Fruit fly (Drosophila melanogaster) whole organism, prepupa: ENCODE data around the gene CG14961.

Experiments used
- Blimp-1 ChIP-seq: fragments of 200-800 bp; sonication (Bioruptor generic); optimal IDR thresholded peaks from 3 replicates; lab custom pipeline; 2017; ENCODE audit warnings: missing biosample characterization, missing genetic modification characterization, mild to moderate bottlenecking, moderate library complexity, missing genetic modification reagents
- CG10669 ChIP-seq: fragments of 200-800 bp; sonication (Bioruptor generic); optimal IDR thresholded peaks from 3 replicates; lab custom pipeline; 2018; ENCODE audit warnings: missing biosample characterization, mild to moderate bottlenecking, missing genetic modification characterization, moderate library complexity
- CG11762 ChIP-seq: fragments of 200-800 bp; sonication (Bioruptor generic); optimal IDR thresholded peaks from 3 replicates; lab custom pipeline; 2016; ENCODE audit warnings: missing biosample characterization, missing genetic modification characterization; ENCODE audit not compliant: insufficient read depth
- CG11902 ChIP-seq: fragments of 200-800 bp; sonication (Bioruptor generic); optimal IDR thresholded peaks from 3 replicates; lab custom pipeline; 2016; ENCODE audit warnings: missing biosample characterization, missing genetic modification characterization
- CG15336 ChIP-seq: fragments of 200-800 bp; sonication (Bioruptor generic); IDR thresholded peaks from 2 replicates; pipeline ENCODE4 v1.3.6; 2022; ENCODE audit warnings: missing biosample characterization, missing genetic modification characterization
- CG3032 ChIP-seq: fragments of 200-800 bp; optimal IDR thresholded peaks from 2 replicates; lab custom pipeline; 2019; ENCODE audit warnings: missing biosample characterization, mild to moderate bottlenecking, missing genetic modification characterization, moderate library complexity
- CG31627 ChIP-seq: fragments of 200-800 bp; sonication (Bioruptor generic); optimal IDR thresholded peaks from 3 replicates; lab custom pipeline; 2016; ENCODE audit warnings: missing biosample characterization, missing genetic modification characterization
- CG32006 ChIP-seq: fragments of 200-800 bp; sonication (Bioruptor generic); optimal IDR thresholded peaks from 3 replicates; lab custom pipeline; 2017; ENCODE audit warnings: missing biosample characterization, mild to moderate bottlenecking, missing genetic modification characterization
- CG4318 ChIP-seq: fragments of 200-800 bp; sonication (Bioruptor generic); optimal IDR thresholded peaks from 3 replicates; lab custom pipeline; 2017; ENCODE audit warnings: missing biosample characterization, mild to moderate bottlenecking, missing genetic modification characterization
- CG6163 ChIP-seq: fragments of 200-800 bp; sonication (Bioruptor generic); IDR thresholded peaks from 3 replicates; pipeline ENCODE4 v1.3.6; 2022; ENCODE audit warnings: missing biosample characterization, missing genetic modification characterization
- CG6276 ChIP-seq: fragments of 200-800 bp; sonication (Bioruptor generic); optimal IDR thresholded peaks from 2 replicates; lab custom pipeline; 2017; ENCODE audit warnings: missing biosample characterization, mild to moderate bottlenecking, missing genetic modification characterization
- CG9139 ChIP-seq: fragments of 200-800 bp; sonication (Bioruptor generic); optimal IDR thresholded peaks from 3 replicates; lab custom pipeline; 2017; ENCODE audit warnings: missing biosample characterization, mild to moderate bottlenecking, missing genetic modification characterization
- Eip78C ChIP-seq: fragments of 200-800 bp; sonication (Bioruptor generic); peaks from one replicate; lab custom pipeline; 2016; ENCODE audit warnings: missing biosample characterization, missing genetic modification characterization
- Eip93F ChIP-seq: fragments of 200-800 bp; sonication (Bioruptor generic); optimal IDR thresholded peaks from 2 replicates; lab custom pipeline; 2016; ENCODE audit warnings: missing biosample characterization, mild to moderate bottlenecking, missing genetic modification characterization
- Gug ChIP-seq: fragments of 200-800 bp; sonication (Bioruptor generic); IDR thresholded peaks from 2 replicates; pipeline ENCODE4 v1.3.6; 2022; ENCODE audit warnings: missing biosample characterization, missing genetic modification characterization
- Hr39 ChIP-seq: fragments of 200-800 bp; sonication (Bioruptor generic); optimal IDR thresholded peaks from 2 replicates; lab custom pipeline; 2016; ENCODE audit warnings: missing biosample characterization, missing genetic modification characterization
- OdsH ChIP-seq: fragments of 200-800 bp; sonication (Bioruptor generic); optimal IDR thresholded peaks from 3 replicates; lab custom pipeline; 2016; ENCODE audit warnings: missing biosample characterization, missing genetic modification characterization
- Sox14 ChIP-seq: fragments of 200-800 bp; sonication (Bioruptor generic); optimal IDR thresholded peaks from 3 replicates; lab custom pipeline; 2016; ENCODE audit warnings: missing biosample characterization, missing genetic modification characterization
- Sox15 ChIP-seq: fragments of 200-800 bp; sonication (Bioruptor generic); optimal IDR thresholded peaks from 3 replicates; lab custom pipeline; 2016; ENCODE audit warnings: missing biosample characterization, missing genetic modification characterization
- achi ChIP-seq: fragments of 200-800 bp; sonication (Bioruptor generic); optimal IDR thresholded peaks from 3 replicates; lab custom pipeline; 2016; ENCODE audit warnings: missing biosample characterization, missing genetic modification characterization
- cyc ChIP-seq: fragments of 200-800 bp; sonication (Bioruptor generic); optimal IDR thresholded peaks from 3 replicates; lab custom pipeline; 2016; ENCODE audit warnings: missing biosample characterization, missing genetic modification characterization
- dac ChIP-seq: fragments of 200-800 bp; sonication (Bioruptor generic); optimal IDR thresholded peaks from 2 replicates; lab custom pipeline; 2017; ENCODE audit warnings: missing biosample characterization, mild to moderate bottlenecking, missing genetic modification characterization
- eg ChIP-seq: fragments of 200-800 bp; sonication (Bioruptor generic); IDR thresholded peaks from 3 replicates; pipeline ENCODE4 v1.3.6; 2022; ENCODE audit warnings: missing biosample characterization, missing genetic modification characterization
- fkh ChIP-seq: fragments of 200-800 bp; sonication (Bioruptor generic); optimal IDR thresholded peaks from 3 replicates; lab custom pipeline; 2017; ENCODE audit warnings: missing biosample characterization, mild to moderate bottlenecking, missing genetic modification characterization, moderate library complexity
- lz ChIP-seq: fragments of 200-800 bp; sonication (Bioruptor generic); optimal IDR thresholded peaks from 3 replicates; lab custom pipeline; 2016; ENCODE audit warnings: missing biosample characterization, missing genetic modification characterization
- salr ChIP-seq, 2 experiments: fragments of 200-800 bp; sonication (Bioruptor generic); optimal IDR thresholded peaks; 3 replicates each; lab custom pipeline; 2016 to 2018; ENCODE audit warnings: missing biosample characterization in 2 of 2, missing genetic modification characterization in 2 of 2, mild to moderate bottlenecking in 1 of 2
- topi ChIP-seq: fragments of 200-800 bp; sonication (Bioruptor generic); optimal IDR thresholded peaks from 3 replicates; lab custom pipeline; 2016; ENCODE audit warnings: missing biosample characterization, missing genetic modification characterization
- vri ChIP-seq: fragments of 200-800 bp; sonication (Bioruptor generic); optimal IDR thresholded peaks from 3 replicates; lab custom pipeline; 2016; ENCODE audit warnings: missing biosample characterization, mild to moderate bottlenecking, missing genetic modification characterization

Gene CG14961

dm6 chr3L:3303534-3304459 lies 26.1 kb upstream of the CG14961 start, which contains the start of gene ZnT63C (continued):
- peak; percentile 41 for TF ChIP-seq vri (GFP tag; lab: Kevin White, UChicago)
- peak; percentile 46; the same call in 2 of the 3 replicates for TF ChIP-seq eg
- TF ChIP-seq Eip78C, result peak; percentile 69
- 0 out of 2 replicates have a peak, but pooled peaks have one; percentile 14 for TF ChIP-seq Gug (GFP tag; lab: Robert Waterston, UW)
- TF ChIP-seq lz, result peak; percentile 39
- TF ChIP-seq achi (GFP tag; lab: Kevin White, UChicago), result no peak
- peak; percentile 38 for TF ChIP-seq CG31627 (GFP tag; lab: Kevin White, UChicago)
- TF ChIP-seq CG4318 (GFP tag; lab: Kevin White, UChicago), result no peak
- TF ChIP-seq CG10669 (GFP tag; lab: Kevin White, UChicago), result peak; percentile 64
- TF ChIP-seq Blimp-1 (GFP tag; lab: Kevin White, UChicago), result no peak
- peak; percentile 4 for TF ChIP-seq CG11902
- TF ChIP-seq Sox14, result peak; percentile 48
- peak; percentile 38 for TF ChIP-seq CG6276 (GFP tag; lab: Kevin White, UChicago)
- 0 out of 2 replicates have a peak, but pooled peaks have one; percentile 18 for TF ChIP-seq CG15336 (GFP tag; lab: Robert Waterston, UW)
- peak; percentile 16 for TF ChIP-seq OdsH
- no peak for TF ChIP-seq dac (GFP tag; lab: Kevin White, UChicago)
- TF ChIP-seq Eip93F, result no peak
- TF ChIP-seq CG6163 (GFP tag; lab: Robert Waterston, UW), result peak; percentile 43; the same call in 2 of the 3 replicates

DNA sequence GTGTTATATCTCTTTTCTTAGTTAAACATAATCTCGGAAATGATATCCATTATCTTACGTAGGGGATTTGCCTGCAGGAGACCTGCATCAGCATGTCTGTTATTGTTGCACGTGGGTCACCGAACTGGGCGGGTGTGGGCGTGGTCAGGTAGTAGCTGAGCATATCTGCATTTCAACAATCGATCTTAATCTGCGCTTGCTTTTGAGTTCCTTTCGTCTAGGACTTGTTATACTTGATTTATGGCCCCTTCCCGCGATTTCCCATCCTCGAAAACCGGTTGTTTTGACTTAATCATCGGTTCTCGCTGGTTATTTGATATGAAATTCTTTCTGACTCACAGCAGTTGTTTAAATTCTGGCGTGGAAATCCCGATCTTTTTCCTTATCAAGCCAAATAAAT lies 25.1 kb upstream of the CG14961 start:
- TF ChIP-seq OdsH (no peak), Hr39 (GFP tag; lab: Kevin White, UChicago) (no peak), CG32006 (GFP tag; lab: Kevin White, UChicago) (no peak), lz (no peak), Gug (GFP tag; lab: Robert Waterston, UW) (no peak)

DNA sequence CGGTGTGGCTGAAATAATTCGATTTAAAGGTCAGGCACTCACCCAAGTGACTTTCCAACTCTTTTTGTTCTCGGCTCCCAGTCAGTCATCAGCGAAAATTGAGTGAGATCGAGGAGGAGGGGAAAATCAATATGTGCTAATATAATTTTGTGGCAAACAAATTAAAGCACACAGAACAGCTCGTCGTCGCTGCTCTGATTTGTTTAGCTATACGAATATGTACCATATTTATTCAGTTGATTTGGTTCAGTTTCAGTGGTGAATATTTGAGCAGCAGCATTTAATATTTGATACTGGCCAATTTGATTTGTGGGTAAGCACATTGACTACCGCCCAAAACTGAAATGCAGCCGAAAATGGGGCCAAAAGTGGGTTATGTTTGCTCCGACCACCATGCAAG lies 24.4 kb upstream of the CG14961 start:
- no peak for TF ChIP-seq salr (GFP tag; optimal IDR thresholded peaks at IDR 0.05; lab: Kevin White, UChicago)
- peak; percentile 84 for TF ChIP-seq fkh (GFP tag; lab: Kevin White, UChicago)
- TF ChIP-seq, all 60 proteins: peak for 1

DNA sequence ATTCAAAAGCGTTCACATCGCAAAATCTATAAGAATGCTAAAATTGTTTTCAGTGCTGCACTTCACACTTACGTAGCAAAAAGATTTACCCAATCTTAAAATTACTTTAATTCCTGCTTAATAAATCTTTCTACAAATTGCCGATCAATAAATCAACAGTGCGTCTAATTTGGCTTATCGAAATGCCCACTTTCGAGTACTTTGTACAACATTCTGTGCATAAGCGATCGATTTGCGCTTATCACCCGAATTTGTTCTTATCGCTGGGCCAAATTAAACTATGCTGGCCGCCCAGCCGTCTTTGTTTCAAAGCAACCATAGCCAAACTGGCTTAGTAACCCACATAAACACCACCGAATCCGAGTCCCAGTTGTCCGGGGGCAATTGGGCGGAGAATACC lies 23.3 kb upstream of the CG14961 start:
- TF ChIP-seq salr (GFP tag; optimal IDR thresholded peaks at IDR 0.05; lab: Kevin White, UChicago) (no peak), cyc (GFP tag; lab: Kevin White, UChicago) (no peak), CG31627 (GFP tag; lab: Kevin White, UChicago) (no peak), Sox15 (GFP tag; lab: Kevin White, UChicago) (no peak), CG11762 (no peak), CG9139 (GFP tag; lab: Kevin White, UChicago) (no peak), CG6163 (GFP tag; lab: Robert Waterston, UW) (no peak), OdsH (no peak)

DNA sequence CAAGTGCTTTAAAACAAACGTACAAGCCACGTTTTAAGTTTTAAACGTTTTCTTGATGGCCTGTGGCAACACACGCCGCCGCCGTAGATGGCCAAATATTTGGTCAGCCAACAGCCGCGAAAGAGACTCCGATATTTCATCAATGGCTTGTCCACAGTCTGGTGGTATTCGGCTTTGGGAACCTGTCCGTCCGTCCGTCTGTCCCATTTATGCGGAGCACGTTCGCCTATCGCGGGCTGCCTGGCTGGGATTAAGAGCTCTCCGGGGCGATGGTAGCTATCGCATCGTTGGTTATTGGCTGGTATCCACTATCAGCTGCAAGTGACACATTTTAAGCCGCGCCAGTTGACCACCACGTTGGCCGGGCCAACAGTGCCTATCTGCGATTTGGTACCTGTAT lies 22.3 kb upstream of the CG14961 start:
- no peak for TF ChIP-seq CG31627 (GFP tag; lab: Kevin White, UChicago)
- TF ChIP-seq topi (GFP tag; lab: Kevin White, UChicago), result no peak
- no peak for TF ChIP-seq CG3032 (tag; lab: Kevin White, UChicago)
- TF ChIP-seq, all 60 proteins: peak for 0
